Worm (Caenorhabditis elegans): ENCODE data around the gene T26H8.5.

ce11 chrV:15287856-15288255, 17.5 kb downstream of the T26H8.5 start, which contains the start of gene cyp-34A1:
- TF ChIP-seq pros-1 (tag; optimal IDR thresholded peaks at IDR 0.05) (no peak), ztf-16 (tag; optimal IDR thresholded peaks at IDR 0.05) (no peak), sdc-2 (tag; optimal IDR thresholded peaks at IDR 0.05) (no peak), pqm-1 (tag; optimal IDR thresholded peaks at IDR 0.05) (no peak), tbx-7 (tag; optimal IDR thresholded peaks at IDR 0.05) (no peak), elt-4 (tag; optimal IDR thresholded peaks at IDR 0.05) (no peak), sox-2 (GFP tag; IDR thresholded peaks at IDR 0.05) (no peak), pha-4 (tag; optimal IDR thresholded peaks at IDR 0.05) (no peak), nhr-11 (tag; optimal IDR thresholded peaks at IDR 0.05) (no peak), C38D4.7 (GFP tag; optimal IDR thresholded peaks at IDR 0.05) (no peak), ceh-22 (tag; optimal IDR thresholded peaks at IDR 0.05) (no peak), hlh-13 (GFP tag; optimal IDR thresholded peaks at IDR 0.05) (no peak)

Data from whole organism, late embryonic.